Fruit fly (Drosophila melanogaster): ENCODE measurements around the gene CG31643.
A peak's percentile ranks its signal among the peaks of the same experiment; 100 is the strongest.

The CG31643 gene

dm6 chr2L:5999247-5999646 is 38.7 kb upstream of the CG31643 start, which contains the start of gene Kdm5 (continued):
- TF ChIP-seq CG10366 (GFP tag; IDR thresholded peaks at IDR 0.05) (peak; percentile 24; the same call in 1 of the 2 replicates), CG14667 (GFP tag; IDR thresholded peaks at IDR 0.05) (no peak), Hmr (GFP tag; optimal IDR thresholded peaks at IDR 0.05) (peak; percentile 54), Poxn (GFP tag; IDR thresholded peaks at IDR 0.05) (no peak), Spps (tag; optimal IDR thresholded peaks at IDR 0.05) (no peak), Fer1 (GFP tag; optimal IDR thresholded peaks at IDR 0.05) (peak; percentile 48), CG4617 (GFP tag; optimal IDR thresholded peaks at IDR 0.05; ENCODE audit: borderline replicate concordance) (peak; percentile 87), BtbVII (GFP tag; optimal IDR thresholded peaks at IDR 0.05) (no peak), lab (GFP tag; optimal IDR thresholded peaks at IDR 0.05) (peak; percentile 64), CG32767 (GFP tag; IDR thresholded peaks at IDR 0.05) (no peak), hbn (GFP tag; IDR thresholded peaks at IDR 0.05; ENCODE audit: partially characterized antibody) (no peak), CG17359 (tag; optimal IDR thresholded peaks at IDR 0.05) (no peak), Adf1 (GFP tag; IDR thresholded peaks at IDR 0.05) (0 out of 2 replicates have a peak, but pooled peaks have one; percentile 27), CG3281 (GFP tag; optimal IDR thresholded peaks at IDR 0.05) (peak; percentile 51), H15 (GFP tag; IDR thresholded peaks at IDR 0.05) (no peak), al (GFP tag; IDR thresholded peaks at IDR 0.05) (no peak), CG1792 (GFP tag; optimal IDR thresholded peaks at IDR 0.05) (no peak), CHES-1-like (GFP tag; optimal IDR thresholded peaks at IDR 0.05) (peak; percentile 56), row (GFP tag; IDR thresholded peaks at IDR 0.05) (peak; percentile 44), sens-2 (GFP tag; IDR thresholded peaks at IDR 0.05) (no peak), Hsf (GFP tag; optimal IDR thresholded peaks at IDR 0.05) (no peak), Camta (GFP tag; optimal IDR thresholded peaks at IDR 0.05) (no peak), CG14710 (tag; optimal IDR thresholded peaks at IDR 0.05) (peak; percentile 46), Jarid2 (GFP tag; optimal IDR thresholded peaks at IDR 0.05) (peak; percentile 42), ftz-f1 (GFP tag; optimal IDR thresholded peaks at IDR 0.05) (peak; percentile 88), Usf (GFP tag; optimal IDR thresholded peaks at IDR 0.05) (no peak), CG8924 (tag; optimal IDR thresholded peaks at IDR 0.05) (peak; percentile 7), p53 (GFP tag; optimal IDR thresholded peaks at IDR 0.05) (peak; percentile 22), Elba2 (GFP tag; optimal IDR thresholded peaks at IDR 0.05) (peak; percentile 9), zfh1 (GFP tag; IDR thresholded peaks at IDR 0.05) (peak; percentile 73), Taf1 (GFP tag; IDR thresholded peaks at IDR 0.05) (no peak), CG4707 (GFP tag; optimal IDR thresholded peaks at IDR 0.05) (no peak), pho (GFP tag; optimal IDR thresholded peaks at IDR 0.05) (peak; percentile 42), CG8290 (GFP tag; optimal IDR thresholded peaks at IDR 0.05) (no peak), CG8290 (tag; optimal IDR thresholded peaks at IDR 0.05) (no peak), CG13894 (tag; optimal IDR thresholded peaks at IDR 0.05) (no peak), ATbp (GFP tag; optimal IDR thresholded peaks at IDR 0.05) (no peak), chinmo (GFP tag; IDR thresholded peaks at IDR 0.05; ENCODE audit: partially characterized antibody) (0 out of 4 replicates have a peak, but pooled peaks have one; percentile 59), Hr51 (GFP tag; optimal IDR thresholded peaks at IDR 0.05) (peak in 1 of 2 experiments; percentile 2), sug (tag; optimal IDR thresholded peaks at IDR 0.05) (peak; percentile 99), CG4730 (GFP tag; IDR thresholded peaks at IDR 0.05) (no peak), NFAT (GFP tag; IDR thresholded peaks at IDR 0.05) (peak; percentile 56), sqz (GFP tag; optimal IDR thresholded peaks at IDR 0.05) (peak; percentile 3), CG3838 (GFP tag; optimal IDR thresholded peaks at IDR 0.05) (no peak), CG11247 (GFP tag; IDR thresholded peaks at IDR 0.05) (peak; percentile 41; the same call in 1 of the 2 replicates), Kr (GFP tag; optimal IDR thresholded peaks at IDR 0.05) (no peak), Max (GFP tag; optimal IDR thresholded peaks at IDR 0.05) (no peak), Optix (GFP tag; IDR thresholded peaks at IDR 0.05) (no peak), CG14441 (GFP tag; IDR thresholded peaks at IDR 0.05) (no peak), CG7271 (tag; optimal IDR thresholded peaks at IDR 0.05) (no peak), TFAM (GFP tag; optimal IDR thresholded peaks at IDR 0.05) (no peak), aop (GFP tag; IDR thresholded peaks at IDR 0.05) (no peak)

Measured in whole organism, embryonic.